Worm (Caenorhabditis elegans) whole organism, young adult: Measurements from ENCODE around the gene C04C11.25.
A peak's percentile ranks its signal among the peaks of the same experiment; 100 is the strongest.

Experiments
- F22D6.2 ChIP-seq: sonication (generic microtip); optimal IDR thresholded peaks from 2 replicates; lab custom pipeline; 2016; ENCODE audit warnings: mild to moderate bottlenecking, missing genetic modification characterization, missing compliant biosample characterization
- F57A8.1 ChIP-seq: fragments of 200-800 bp; sonication (Bioruptor generic); optimal IDR thresholded peaks from 2 replicates; lab custom pipeline; 2018; ENCODE audit warnings: mild to moderate bottlenecking, missing genetic modification characterization, moderate library complexity, missing compliant biosample characterization
- K12H6.12 ChIP-seq: fragments of 200-800 bp; sonication (Bioruptor generic); optimal IDR thresholded peaks from 2 replicates; lab custom pipeline; 2018; ENCODE audit warnings: mild to moderate bottlenecking, missing genetic modification characterization, missing compliant biosample characterization
- T07F8.4 ChIP-seq: sonication (generic microtip); optimal IDR thresholded peaks from 2 replicates; lab custom pipeline; 2016; ENCODE audit warnings: mild to moderate bottlenecking, missing genetic modification characterization, moderate library complexity, missing compliant biosample characterization
- Y95B8A.8 ChIP-seq: fragments of 200-800 bp; sonication (Bioruptor generic); IDR thresholded peaks from 2 replicates; pipeline ENCODE4 v1.3.6; 2022; ENCODE audit warnings: missing genetic modification reagents, missing genetic modification characterization, missing compliant biosample characterization
- ZK185.1 ChIP-seq: sonication (generic microtip); optimal IDR thresholded peaks from 2 replicates; lab custom pipeline; 2016; ENCODE audit warnings: mild to moderate bottlenecking, missing genetic modification characterization, missing compliant biosample characterization; ENCODE audit not compliant: poor library complexity, severe bottlenecking
- atf-7 ChIP-seq: sonication (generic microtip); optimal IDR thresholded peaks from 2 replicates; lab custom pipeline; 2017; ENCODE audit warnings: mild to moderate bottlenecking, missing genetic modification characterization, missing compliant biosample characterization
- ccch-3 ChIP-seq: fragments of 200-800 bp; sonication (Bioruptor generic); optimal IDR thresholded peaks from 2 replicates; lab custom pipeline; 2018; ENCODE audit warnings: mild to moderate bottlenecking, missing genetic modification characterization, missing compliant biosample characterization
- cebp-1 ChIP-seq, 2 experiments: fragments of 200-800 bp in 1 of 2; sonication (Bioruptor generic) in 1 of 2; sonication (generic microtip) in 1 of 2; IDR thresholded peaks in 1 of 2; optimal IDR thresholded peaks in 1 of 2; 2 replicates each; pipeline versions ENCODE4 v1.3.6 to Lab custom; 2017 to 2022; ENCODE audit warnings: missing compliant biosample characterization in 2 of 2, missing genetic modification characterization in 2 of 2, mild to moderate bottlenecking in 1 of 2, missing genetic modification reagents in 1 of 2, moderate library complexity in 1 of 2
- cebp-2 ChIP-seq: fragments of 200-800 bp; sonication (Bioruptor generic); IDR thresholded peaks from 2 replicates; pipeline ENCODE4 v1.3.6; 2022; ENCODE audit warnings: missing genetic modification characterization, missing compliant biosample characterization
- ceh-40 ChIP-seq: fragments of 200-800 bp; sonication (Bioruptor generic); IDR thresholded peaks from 2 replicates; pipeline ENCODE4 v1.3.6; 2022; ENCODE audit warnings: missing genetic modification characterization, missing compliant biosample characterization
- ceh-91 ChIP-seq: fragments of 200-800 bp; sonication (Bioruptor generic); IDR thresholded peaks from 2 replicates; pipeline ENCODE4 v1.3.6; 2022; ENCODE audit warnings: missing genetic modification reagents, missing genetic modification characterization, missing compliant biosample characterization
- dox-1 ChIP-seq: fragments of 200-800 bp; sonication (Bioruptor generic); IDR thresholded peaks from 2 replicates; pipeline ENCODE4 v1.3.6; 2022; ENCODE audit warnings: missing genetic modification reagents, missing genetic modification characterization, missing compliant biosample characterization
- dpff-1 ChIP-seq: sonication (generic microtip); optimal IDR thresholded peaks from 2 replicates; lab custom pipeline; 2017; ENCODE audit warnings: mild to moderate bottlenecking, missing genetic modification characterization, missing compliant biosample characterization
- egl-44 ChIP-seq: fragments of 200-800 bp; sonication (Bioruptor generic); IDR thresholded peaks from 2 replicates; pipeline ENCODE4 v1.3.6; 2022; ENCODE audit warnings: missing genetic modification reagents, missing genetic modification characterization, missing compliant biosample characterization
- egrh-3 ChIP-seq: fragments of 200-800 bp; sonication (Bioruptor generic); IDR thresholded peaks from 2 replicates; pipeline ENCODE4 v1.3.6; 2022; ENCODE audit warnings: missing genetic modification reagents, missing genetic modification characterization, missing compliant biosample characterization
- hmg-1.2 ChIP-seq: fragments of 200-800 bp; sonication (Bioruptor generic); IDR thresholded peaks from 2 replicates; pipeline ENCODE4 v1.3.6; 2022; ENCODE audit warnings: missing genetic modification reagents, missing genetic modification characterization, missing compliant biosample characterization
- let-526 ChIP-seq: fragments of 200-800 bp; sonication (Bioruptor generic); IDR thresholded peaks from 2 replicates; pipeline ENCODE4 v1.3.6; 2022; ENCODE audit warnings: missing genetic modification reagents, missing genetic modification characterization, missing compliant biosample characterization
- lin-35 ChIP-seq, 3 experiments: fragments of 150-350 bp in 2 of 3; sonication (generic microtip) in 1 of 3; optimal IDR thresholded peaks; 2 replicates each; lab custom pipeline; 2014 to 2018; ENCODE audit warnings: missing biosample characterization in 3 of 3, missing genetic modification characterization in 3 of 3, missing genetic modification reagents in 3 of 3
- lin-40 ChIP-seq: sonication (generic microtip); optimal IDR thresholded peaks from 2 replicates; lab custom pipeline; 2016; ENCODE audit warnings: missing genetic modification characterization, mild to moderate bottlenecking, missing compliant biosample characterization, missing genotype, missing genetic modification reagents
- lir-1 ChIP-seq: fragments of 200-800 bp; sonication (Bioruptor generic); conservative IDR thresholded peaks from 2 replicates; pipeline ENCODE4 v1.3.6; 2022; ENCODE audit warnings: missing genetic modification reagents, missing genetic modification characterization, missing compliant biosample characterization
- lsy-27 ChIP-seq: sonication (generic microtip); optimal IDR thresholded peaks from 2 replicates; lab custom pipeline; 2017; ENCODE audit warnings: missing genetic modification characterization, mild to moderate bottlenecking, missing compliant biosample characterization, antibody characterized with exemption, missing genotype, borderline replicate concordance; ENCODE audit not compliant: insufficient read depth
- madf-10 ChIP-seq: sonication (generic microtip); optimal IDR thresholded peaks from 2 replicates; lab custom pipeline; 2016; ENCODE audit warnings: mild to moderate bottlenecking, missing genetic modification characterization, missing compliant biosample characterization
- nhr-179 ChIP-seq: sonication (generic microtip); optimal IDR thresholded peaks from 2 replicates; lab custom pipeline; 2016; ENCODE audit warnings: mild to moderate bottlenecking, missing genetic modification characterization, missing compliant biosample characterization
- nhr-80 ChIP-seq: sonication (generic microtip); optimal IDR thresholded peaks from 2 replicates; lab custom pipeline; 2016; ENCODE audit warnings: missing genetic modification characterization, missing compliant biosample characterization
- rec-8 ChIP-seq, 2 experiments: sonication (generic microtip); optimal IDR thresholded peaks; 2 replicates each; lab custom pipeline; 2016; ENCODE audit warnings: mild to moderate bottlenecking in 2 of 2, missing genetic modification characterization in 2 of 2, missing genetic modification reagents in 2 of 2, missing genotype in 2 of 2, missing biosample characterization in 1 of 2, missing compliant biosample characterization in 1 of 2, moderate library complexity in 1 of 2
- sdz-38 ChIP-seq: sonication (generic microtip); optimal IDR thresholded peaks from 2 replicates; lab custom pipeline; 2016; ENCODE audit warnings: missing genotype, missing genetic modification characterization, missing compliant biosample characterization
- sea-2 ChIP-seq: fragments of 200-800 bp; sonication (Bioruptor generic); IDR thresholded peaks from 2 replicates; pipeline ENCODE4 v1.3.6; 2022; ENCODE audit warnings: missing genetic modification characterization, missing compliant biosample characterization
- somi-1 ChIP-seq: fragments of 200-800 bp; sonication (Bioruptor generic); optimal IDR thresholded peaks from 2 replicates; lab custom pipeline; 2018; ENCODE audit warnings: mild to moderate bottlenecking, missing genetic modification characterization, missing compliant biosample characterization
- sptf-2 ChIP-seq: fragments of 200-800 bp; sonication (Bioruptor generic); optimal IDR thresholded peaks from 2 replicates; lab custom pipeline; 2018; ENCODE audit warnings: mild to moderate bottlenecking, missing genetic modification characterization, missing compliant biosample characterization
- tbx-9 ChIP-seq: sonication (generic microtip); optimal IDR thresholded peaks from 2 replicates; lab custom pipeline; 2016; ENCODE audit warnings: borderline replicate concordance, missing genetic modification characterization, inconsistent platforms, missing compliant biosample characterization
- tlf-1 ChIP-seq: fragments of 200-800 bp; sonication (Bioruptor generic); optimal IDR thresholded peaks from 2 replicates; lab custom pipeline; 2018; ENCODE audit warnings: mild to moderate bottlenecking, missing genetic modification characterization, missing compliant biosample characterization
- zfh-2 ChIP-seq: fragments of 200-800 bp; sonication (Bioruptor generic); conservative IDR thresholded peaks from 2 replicates; pipeline ENCODE4 v1.3.6; 2022; ENCODE audit warnings: missing genetic modification reagents, missing genetic modification characterization, missing compliant biosample characterization
- ztf-25 ChIP-seq: fragments of 200-800 bp; sonication (Bioruptor generic); IDR thresholded peaks from 2 replicates; pipeline ENCODE4 v1.3.6; 2022; ENCODE audit warnings: missing genetic modification reagents, missing genetic modification characterization, missing compliant biosample characterization
- ztf-28 ChIP-seq: fragments of 200-800 bp; sonication (Bioruptor generic); IDR thresholded peaks from 2 replicates; pipeline ENCODE4 v1.3.6; 2022; ENCODE audit warnings: missing genetic modification reagents, missing genetic modification characterization, missing compliant biosample characterization

C04C11.25 gene

DNA sequence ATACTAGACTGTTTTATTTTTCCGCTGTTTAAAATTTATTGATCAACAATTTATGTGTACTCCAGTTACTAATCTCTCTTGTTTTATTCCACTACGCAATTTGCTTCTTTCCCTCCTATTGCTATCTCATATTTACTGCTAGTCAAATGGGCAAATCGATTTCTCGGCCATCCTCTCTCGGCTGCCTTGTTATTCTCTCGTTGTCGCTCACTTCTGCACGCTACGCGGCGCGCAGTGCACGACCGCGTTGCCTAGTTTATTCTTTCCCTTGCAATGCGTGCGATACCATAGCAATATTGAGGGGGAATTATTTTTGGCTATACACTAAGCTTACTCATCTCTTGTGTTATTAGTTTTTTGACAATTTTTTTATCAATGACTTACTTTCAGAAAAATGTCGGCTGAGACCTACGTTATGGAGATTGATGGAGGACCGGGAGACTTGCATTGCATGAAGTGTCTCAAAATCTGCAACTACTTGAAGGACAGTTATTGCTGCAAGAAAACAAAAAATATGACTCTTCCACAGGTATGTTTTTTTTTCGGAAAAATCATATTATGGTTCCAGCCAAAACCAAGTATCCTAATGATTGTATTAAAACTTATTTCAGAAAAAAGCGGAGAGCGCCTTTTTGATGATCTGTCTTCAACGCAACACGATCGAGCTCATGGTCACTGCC, 37.7 kb downstream of the C04C11.25 start, which contains the start of gene F48F7.6 (continued):
- TF ChIP-seq lsy-27 (tag; lab: Kevin White, UChicago): no peak
- no peak for TF ChIP-seq T07F8.4 (tag; lab: Kevin White, UChicago)
- peak in 1 of 3 experiments; percentile 5 for TF ChIP-seq lin-35 (GFP tag; optimal IDR thresholded peaks at IDR 0.05; lab: Kevin White, UChicago)
- TF ChIP-seq ztf-28: no peak
- no peak for TF ChIP-seq ztf-25 (GFP tag; lab: Robert Waterston, UW)
- TF ChIP-seq sptf-2 (GFP tag; lab: Kevin White, UChicago): no peak
- 0 out of 2 replicates have a peak, but pooled peaks have one; percentile 14 for TF ChIP-seq dox-1 (GFP tag; lab: Robert Waterston, UW)
- peak; percentile 3 for TF ChIP-seq nhr-80 (tag; lab: Kevin White, UChicago)
- no peak for TF ChIP-seq sea-2 (GFP tag; lab: Robert Waterston, UW)
- TF ChIP-seq ceh-91 (GFP tag; lab: Robert Waterston, UW): no peak
- TF ChIP-seq cebp-2: no peak
- peak; percentile 11 for TF ChIP-seq ZK185.1 (tag; lab: Kevin White, UChicago)
- TF ChIP-seq F22D6.2 (tag; lab: Kevin White, UChicago): no peak

DNA sequence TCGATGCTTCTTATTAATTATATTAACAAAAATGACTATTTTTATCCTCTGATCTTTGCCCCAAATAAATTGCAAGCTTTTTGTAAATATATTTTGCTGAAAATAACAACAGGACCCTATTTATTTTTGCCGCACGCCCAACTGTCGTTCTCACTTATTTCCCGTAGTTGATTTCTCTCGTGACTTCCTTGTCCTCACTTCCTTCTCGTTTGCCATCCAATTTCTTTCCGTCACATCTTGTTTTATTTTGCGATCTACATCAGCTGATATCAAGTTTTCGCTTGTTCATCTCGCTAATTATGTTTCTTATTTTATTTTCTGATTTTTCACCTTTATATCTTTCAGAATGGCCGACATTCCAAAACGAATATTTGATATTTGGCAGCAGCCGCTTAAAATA, 40.0 kb downstream of the C04C11.25 start, which contains the start of gene F48F7.5:
F48F7.5 (plus strand) TSS at position 340 of the 400 bp plus-strand sequence.
- no peak for TF ChIP-seq madf-10 (tag; lab: Kevin White, UChicago)
- TF ChIP-seq zfh-2 (GFP tag; lab: Robert Waterston, UW): no peak
- TF ChIP-seq hmg-1.2 (GFP tag; lab: Robert Waterston, UW): no peak
- TF ChIP-seq lin-35 (GFP tag; optimal IDR thresholded peaks at IDR 0.05; lab: Kevin White, UChicago): peak in 1 of 3 experiments; percentile 17
- no peak for TF ChIP-seq tlf-1 (GFP tag; lab: Kevin White, UChicago)
- no peak for TF ChIP-seq Y95B8A.8 (GFP tag; lab: Robert Waterston, UW)
- no peak for TF ChIP-seq cebp-1 (GFP tag; IDR thresholded peaks at IDR 0.05; lab: Robert Waterston, UW)
- peak; percentile 13 for TF ChIP-seq cebp-1 (tag; optimal IDR thresholded peaks at IDR 0.05; lab: Kevin White, UChicago)
- peak; percentile 12 for TF ChIP-seq K12H6.12
- TF ChIP-seq, all 124 proteins: peak for 3

DNA sequence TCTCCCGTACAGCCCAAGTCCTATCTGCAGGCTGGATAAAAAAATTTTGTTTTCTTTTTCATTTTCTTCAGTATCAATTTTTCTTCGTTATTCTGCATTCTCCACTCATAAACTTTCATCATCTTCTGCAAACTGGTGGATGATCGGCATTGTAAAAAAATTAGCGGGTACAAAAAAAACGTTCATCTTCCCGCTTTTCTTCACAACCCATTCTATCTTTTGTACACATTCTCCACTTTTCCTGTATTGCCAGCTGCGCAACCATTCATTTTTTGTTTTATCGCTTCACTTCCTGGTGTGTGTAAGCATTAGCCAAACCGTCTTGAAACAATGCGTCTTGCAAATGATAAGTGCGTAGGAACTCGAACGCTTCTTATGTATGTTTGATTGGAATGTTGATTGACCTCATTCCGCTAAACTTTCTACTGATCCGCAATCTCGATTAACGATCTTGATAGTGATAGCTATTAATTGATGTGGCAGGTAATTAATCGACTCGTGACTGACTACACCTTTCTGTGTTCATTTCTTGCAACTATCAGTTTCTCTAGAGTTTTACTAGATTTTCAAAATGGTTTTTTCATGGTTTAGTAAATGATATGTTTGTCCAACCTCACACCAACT, 40.7 kb downstream of the C04C11.25 start:
- TF ChIP-seq sdz-38 (tag; lab: Kevin White, UChicago) (no peak), egrh-3 (GFP tag; lab: Robert Waterston, UW) (no peak), lin-40 (peak; percentile 10), ceh-40 (no peak), cebp-2 (no peak), nhr-179 (tag; lab: Kevin White, UChicago) (no peak), dpff-1 (tag; lab: Kevin White, UChicago) (no peak), ccch-3 (no peak), somi-1 (GFP tag; lab: Kevin White, UChicago) (peak; percentile 1), rec-8 (tag; optimal IDR thresholded peaks at IDR 0.05; lab: Kevin White, UChicago) (no peak), sea-2 (GFP tag; lab: Robert Waterston, UW) (no peak), egl-44 (GFP tag; lab: Robert Waterston, UW) (no peak), atf-7 (tag; lab: Kevin White, UChicago) (no peak), let-526 (GFP tag; lab: Robert Waterston, UW) (no peak), F57A8.1 (no peak), lir-1 (no peak), nhr-80 (tag; lab: Kevin White, UChicago) (peak; percentile 28), tbx-9 (tag; lab: Kevin White, UChicago) (no peak)
